Fruit fly (Drosophila melanogaster) whole organism: ENCODE measurements around the gene CG6508.

Experiments used
- Dll ChIP-seq: fragments of >200 bp; optimal IDR thresholded peaks from 2 replicates; lab custom pipeline; 2017
- EcR ChIP-seq, 2 experiments: fragments of >200 bp; optimal IDR thresholded peaks; 2 replicates each; lab custom pipeline; 2017; ENCODE audit warnings: missing biosample characterization in 2 of 2, missing genetic modification characterization in 2 of 2, missing genetic modification reagents in 2 of 2
- pan ChIP-seq: fragments of >200 bp; optimal IDR thresholded peaks from 2 replicates; lab custom pipeline; 2017
- psq ChIP-seq: fragments of >200 bp; optimal IDR thresholded peaks from 2 replicates; lab custom pipeline; 2017
- usp ChIP-seq: fragments of >200 bp; optimal IDR thresholded peaks from 2 replicates; lab custom pipeline; 2017; ENCODE audit warnings: missing biosample characterization, missing genetic modification characterization, mixed read lengths

DNA sequence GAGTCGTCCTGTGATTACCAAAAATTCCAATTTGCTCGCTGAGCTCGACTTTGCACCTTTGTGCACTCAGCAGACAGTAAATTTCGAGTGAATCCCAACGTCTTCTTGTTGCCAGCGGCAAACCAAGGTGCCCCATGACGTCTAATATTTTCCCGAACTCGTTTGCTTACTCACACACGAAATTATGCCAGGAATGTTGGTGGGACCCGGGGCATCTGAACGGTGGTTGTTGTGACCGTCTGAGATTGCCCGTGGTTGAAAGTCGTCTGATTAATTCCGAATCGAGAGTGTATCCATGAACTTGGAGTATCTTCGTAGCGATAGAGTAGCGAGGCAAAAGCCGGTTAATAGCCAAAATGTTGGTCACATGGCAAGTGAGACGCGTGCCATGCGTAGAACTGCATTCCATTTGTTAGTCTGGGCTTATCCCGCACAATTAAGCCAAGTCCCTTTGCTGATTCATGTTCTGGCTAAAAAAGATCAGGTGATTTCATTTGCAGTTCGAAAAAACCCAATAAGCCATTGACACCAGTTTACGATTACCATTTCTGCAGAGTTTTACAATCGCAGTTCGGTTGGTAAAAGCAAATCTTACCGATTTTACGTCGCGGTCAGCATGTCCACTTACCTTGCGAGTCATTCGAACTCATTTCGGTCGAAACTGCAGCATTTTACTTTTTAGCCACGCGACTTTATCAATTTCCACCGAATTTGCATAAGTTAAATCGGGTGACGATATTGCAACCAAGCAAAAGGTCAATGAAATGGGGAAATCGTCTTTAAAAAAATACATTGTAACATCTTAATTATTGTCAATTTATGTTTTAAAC, 16.7 kb upstream of the CG6508 start:
- TF ChIP-seq EcR (GFP tag; optimal IDR thresholded peaks at IDR 0.05; lab: Kevin White, UChicago) (no peak), psq (lab: Kevin White, UChicago) (no peak), usp (GFP tag; lab: Kevin White, UChicago) (no peak), pan (lab: Kevin White, UChicago) (no peak), Dll (lab: Kevin White, UChicago) (no peak)
